Fruit fly (Drosophila melanogaster): Measurements from ENCODE around the gene PolE1.
A peak's percentile ranks its signal among the peaks of the same experiment; 100 is the strongest.

The PolE1 gene

DNA sequence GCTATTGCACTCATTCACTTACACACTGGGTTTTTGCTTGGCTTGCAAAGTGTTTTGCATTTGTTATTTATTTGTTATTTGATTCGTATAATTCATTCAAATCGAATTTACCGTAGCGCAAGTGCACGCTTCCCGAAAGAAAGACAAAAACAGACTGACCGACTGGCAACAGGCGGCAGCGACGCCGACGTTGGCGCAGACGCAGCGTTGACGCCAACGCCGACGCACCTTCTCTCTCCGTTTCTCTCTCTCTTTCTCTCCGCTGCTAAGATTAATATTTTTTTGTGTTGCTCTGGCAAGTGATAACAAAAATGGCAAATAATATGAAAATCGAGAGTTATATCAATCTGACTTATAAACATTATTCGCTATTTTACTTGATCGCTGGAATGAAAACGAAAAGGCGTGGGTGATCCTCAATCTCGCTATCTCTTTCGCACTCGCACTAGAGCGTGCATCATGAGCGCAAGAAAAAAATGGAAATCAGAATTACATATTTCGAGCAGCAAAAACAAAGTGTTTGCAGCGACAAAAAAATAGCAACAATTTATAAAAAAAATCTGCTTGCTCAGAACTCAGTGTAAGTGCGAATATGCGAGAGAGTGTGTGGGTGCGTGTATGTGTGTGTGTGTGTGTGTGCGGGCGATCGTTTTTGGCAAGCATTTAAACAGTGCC is 1.8 kb upstream of the PolE1 start, which contains the start of gene pnt (continued):
- TF ChIP-seq CG7987 (GFP tag; optimal IDR thresholded peaks at IDR 0.05) (no peak), ttk (GFP tag; IDR thresholded peaks at IDR 0.05) (no peak), CG33213 (GFP tag; optimal IDR thresholded peaks at IDR 0.05) (no peak), cg (GFP tag; optimal IDR thresholded peaks at IDR 0.05) (peak; percentile 30), CG7839 (tag; optimal IDR thresholded peaks at IDR 0.05) (no peak), sna (GFP tag; IDR thresholded peaks at IDR 0.05; ENCODE audit: partially characterized antibody) (no peak), CG8359 (GFP tag; optimal IDR thresholded peaks at IDR 0.05; ENCODE audit: borderline replicate concordance) (no peak), CG9609 (GFP tag; optimal IDR thresholded peaks at IDR 0.05) (no peak), CG12299 (tag; optimal IDR thresholded peaks at IDR 0.05) (no peak), pros (GFP tag; optimal IDR thresholded peaks at IDR 0.05) (no peak), CG11247 (GFP tag; IDR thresholded peaks at IDR 0.05) (no peak), Rfx (GFP tag; IDR thresholded peaks at IDR 0.05) (no peak), CG12391 (tag; optimal IDR thresholded peaks at IDR 0.05) (no peak), tgo (GFP tag; IDR thresholded peaks at IDR 0.05) (no peak), h (optimal IDR thresholded peaks at IDR 0.05) (no peak), CG17359 (tag; optimal IDR thresholded peaks at IDR 0.05) (no peak), CG32532 (GFP tag; IDR thresholded peaks at IDR 0.05) (peak; percentile 19; the same call in 1 of the 2 replicates), Scr (GFP tag; IDR thresholded peaks at IDR 0.05; ENCODE audit: partially characterized antibody) (no peak), Trl (optimal IDR thresholded peaks at IDR 0.05) (peak; percentile 74 to 86), Trl (GFP tag; optimal IDR thresholded peaks at IDR 0.05) (no peak), ATbp (GFP tag; optimal IDR thresholded peaks at IDR 0.05) (no peak), CG2875 (GFP tag; optimal IDR thresholded peaks at IDR 0.05) (no peak), CG10543 (GFP tag; optimal IDR thresholded peaks at IDR 0.05) (no peak), D19B (GFP tag; optimal IDR thresholded peaks at IDR 0.05) (no peak), lab (GFP tag; optimal IDR thresholded peaks at IDR 0.05) (no peak), emc (GFP tag; optimal IDR thresholded peaks at IDR 0.05) (no peak), wdn (GFP tag; IDR thresholded peaks at IDR 0.05) (no peak), hbn (GFP tag; IDR thresholded peaks at IDR 0.05; ENCODE audit: partially characterized antibody) (no peak), Drgx (GFP tag; IDR thresholded peaks at IDR 0.05) (0 out of 2 replicates have a peak, but pooled peaks have one; percentile 17), jumu (GFP tag; optimal IDR thresholded peaks at IDR 0.05) (no peak), dati (GFP tag; IDR thresholded peaks at IDR 0.05) (no peak), CG9215 (GFP tag; IDR thresholded peaks at IDR 0.05) (no peak), CG13894 (tag; optimal IDR thresholded peaks at IDR 0.05) (no peak), bsh (GFP tag; optimal IDR thresholded peaks at IDR 0.05) (no peak), da (GFP tag; optimal IDR thresholded peaks at IDR 0.05) (no peak), cad (GFP tag; optimal IDR thresholded peaks at IDR 0.05) (peak; percentile 45), Dip3 (GFP tag; optimal IDR thresholded peaks at IDR 0.05) (no peak), pita (GFP tag; optimal IDR thresholded peaks at IDR 0.05) (no peak), Six4 (GFP tag; optimal IDR thresholded peaks at IDR 0.05) (no peak), CG18619 (GFP tag; optimal IDR thresholded peaks at IDR 0.05) (no peak), CG1024 (GFP tag; IDR thresholded peaks at IDR 0.05) (no peak), CG1792 (GFP tag; optimal IDR thresholded peaks at IDR 0.05) (no peak), lov (optimal IDR thresholded peaks at IDR 0.05) (no peak), lov (GFP tag; IDR thresholded peaks at IDR 0.05) (no peak), pum (GFP tag; optimal IDR thresholded peaks at IDR 0.05) (no peak), trem (tag; optimal IDR thresholded peaks at IDR 0.05) (no peak), Stat92E (GFP tag; optimal IDR thresholded peaks at IDR 0.05) (no peak), CG6765 (GFP tag; optimal IDR thresholded peaks at IDR 0.05) (no peak), croc (GFP tag; conservative IDR thresholded peaks at IDR 0.05) (no peak), ap (GFP tag; IDR thresholded peaks at IDR 0.05) (no peak), ac (GFP tag; optimal IDR thresholded peaks at IDR 0.05) (no peak)
